Fruit fly (Drosophila melanogaster) whole organism, embryonic: ENCODE results near the gene CG12012.

Experiments
- Abd-B ChIP-seq: fragments of 200-800 bp; sonication (Bioruptor generic); optimal IDR thresholded peaks from 2 replicates; lab custom pipeline; 2018; ENCODE audit warnings: missing biosample characterization, mild to moderate bottlenecking, missing genetic modification characterization, moderate library complexity
- Adf1 ChIP-seq: fragments of 200-800 bp; sonication (Bioruptor generic); IDR thresholded peaks from 2 replicates; pipeline ENCODE4 v1.3.6; 2022; ENCODE audit warnings: missing biosample characterization, missing genetic modification characterization
- Atf-2 ChIP-seq: fragments of 200-800 bp; sonication (Bioruptor generic); optimal IDR thresholded peaks from 2 replicates; lab custom pipeline; 2016; ENCODE audit warnings: missing biosample characterization, missing genetic modification characterization
- CG10209 ChIP-seq: fragments of 200-800 bp; sonication (Bioruptor generic); optimal IDR thresholded peaks from 3 replicates; lab custom pipeline; 2017; ENCODE audit warnings: missing biosample characterization, mild to moderate bottlenecking, missing genetic modification characterization, missing genetic modification reagents
- CG10274 ChIP-seq: fragments of 200-800 bp; sonication (Bioruptor generic); optimal IDR thresholded peaks from 3 replicates; lab custom pipeline; 2017; ENCODE audit warnings: missing biosample characterization, mild to moderate bottlenecking, missing genetic modification characterization
- CG12219 ChIP-seq: fragments of 200-800 bp; sonication (Bioruptor generic); optimal IDR thresholded peaks from 3 replicates; lab custom pipeline; 2018; ENCODE audit warnings: missing biosample characterization, mild to moderate bottlenecking, missing genetic modification characterization
- CG12236 ChIP-seq: fragments of 200-800 bp; sonication (Bioruptor generic); optimal IDR thresholded peaks from 2 replicates; lab custom pipeline; 2016; ENCODE audit warnings: missing biosample characterization, missing genetic modification characterization
- CG13624 ChIP-seq: fragments of 200-800 bp; sonication (Bioruptor generic); optimal IDR thresholded peaks from 2 replicates; lab custom pipeline; 2016; ENCODE audit warnings: missing biosample characterization, missing genetic modification characterization
- CG14050 ChIP-seq: fragments of 200-800 bp; sonication (Bioruptor generic); IDR thresholded peaks from 3 replicates; pipeline ENCODE4 v1.3.6; 2022; ENCODE audit warnings: missing biosample characterization, missing genetic modification characterization
- CG1832 ChIP-seq: fragments of 200-800 bp; sonication (Bioruptor generic); optimal IDR thresholded peaks from 2 replicates; lab custom pipeline; 2017; ENCODE audit warnings: missing biosample characterization, mild to moderate bottlenecking, missing genetic modification characterization, inconsistent platforms
- CG2129 ChIP-seq: fragments of 200-800 bp; sonication (Bioruptor generic); IDR thresholded peaks from 2 replicates; pipeline ENCODE4 v1.3.6; 2022; ENCODE audit warnings: missing biosample characterization, missing genetic modification characterization; ENCODE audit not compliant: partially characterized antibody
- CG2712 ChIP-seq: fragments of 200-800 bp; optimal IDR thresholded peaks from 3 replicates; lab custom pipeline; 2019; ENCODE audit warnings: missing biosample characterization, mild to moderate bottlenecking, missing genetic modification characterization, moderate library complexity
- CG3281 ChIP-seq: fragments of 200-800 bp; sonication (Bioruptor generic); optimal IDR thresholded peaks from 3 replicates; lab custom pipeline; 2017; ENCODE audit warnings: missing biosample characterization, mild to moderate bottlenecking, missing genetic modification characterization
- CG33213 ChIP-seq: fragments of 200-800 bp; sonication (Bioruptor generic); optimal IDR thresholded peaks from 3 replicates; lab custom pipeline; 2016; ENCODE audit warnings: missing biosample characterization, missing genetic modification characterization
- CG42726 ChIP-seq: fragments of 200-800 bp; sonication (Bioruptor generic); IDR thresholded peaks from 2 replicates; pipeline ENCODE4 v1.3.6; 2022; ENCODE audit warnings: missing biosample characterization, missing genetic modification characterization; ENCODE audit not compliant: partially characterized antibody
- CG4360 ChIP-seq: fragments of 200-800 bp; sonication (Bioruptor generic); IDR thresholded peaks from 2 replicates; pipeline ENCODE4 v1.3.6; 2022; ENCODE audit warnings: missing biosample characterization, missing genetic modification characterization
- CG4820 ChIP-seq: fragments of 200-800 bp; sonication (Bioruptor generic); optimal IDR thresholded peaks from 3 replicates; lab custom pipeline; 2016; ENCODE audit warnings: missing biosample characterization, missing genetic modification characterization
- CG6683 ChIP-seq: fragments of 200-800 bp; sonication (Bioruptor generic); optimal IDR thresholded peaks from 2 replicates; lab custom pipeline; 2017; ENCODE audit warnings: missing biosample characterization, mild to moderate bottlenecking, missing genetic modification characterization, missing genetic modification reagents
- CG6813 ChIP-seq: fragments of 200-800 bp; sonication (Bioruptor generic); optimal IDR thresholded peaks from 2 replicates; lab custom pipeline; 2017; ENCODE audit warnings: missing biosample characterization, missing genetic modification characterization, mild to moderate bottlenecking, moderate library complexity, missing genetic modification reagents
- CG7786 ChIP-seq: fragments of 200-800 bp; sonication (Bioruptor generic); optimal IDR thresholded peaks from 2 replicates; lab custom pipeline; 2016; ENCODE audit warnings: missing biosample characterization, missing genetic modification characterization
- CG7839 ChIP-seq: fragments of 200-800 bp; sonication (Bioruptor generic); optimal IDR thresholded peaks from 3 replicates; lab custom pipeline; 2018; ENCODE audit warnings: missing biosample characterization, mild to moderate bottlenecking, missing genetic modification characterization, moderate library complexity
- CG9437 ChIP-seq: fragments of 200-800 bp; sonication (Bioruptor generic); optimal IDR thresholded peaks from 2 replicates; lab custom pipeline; 2018; ENCODE audit warnings: missing biosample characterization, mild to moderate bottlenecking, missing genetic modification characterization
- CG9797 ChIP-seq: fragments of 200-800 bp; sonication (Bioruptor generic); optimal IDR thresholded peaks from 3 replicates; lab custom pipeline; 2018; ENCODE audit warnings: missing biosample characterization, mild to moderate bottlenecking, missing genetic modification characterization
- CG9932 ChIP-seq: fragments of 200-800 bp; sonication (Bioruptor generic); IDR thresholded peaks from 2 replicates; pipeline ENCODE4 v1.3.6; 2022; ENCODE audit warnings: missing biosample characterization, missing genetic modification characterization
- D19A ChIP-seq: fragments of 200-800 bp; optimal IDR thresholded peaks from 3 replicates; lab custom pipeline; 2019; ENCODE audit warnings: missing biosample characterization, mild to moderate bottlenecking, missing genetic modification characterization, moderate library complexity
- Deaf1 ChIP-seq: fragments of 200-800 bp; optimal IDR thresholded peaks from 3 replicates; lab custom pipeline; 2019; ENCODE audit warnings: missing biosample characterization, mild to moderate bottlenecking, missing genetic modification characterization, moderate library complexity
- Drgx ChIP-seq: fragments of 200-800 bp; sonication (Bioruptor generic); IDR thresholded peaks from 2 replicates; pipeline ENCODE4 v1.3.6; 2022; ENCODE audit warnings: missing biosample characterization, missing genetic modification characterization
- Gug ChIP-seq: fragments of 200-800 bp; sonication (Bioruptor generic); IDR thresholded peaks from 4 replicates; pipeline ENCODE4 v1.3.6; 2022; ENCODE audit warnings: missing biosample characterization, missing genetic modification characterization
- Hr3 ChIP-seq: fragments of 200-800 bp; sonication (Bioruptor generic); optimal IDR thresholded peaks from 3 replicates; lab custom pipeline; 2016; ENCODE audit warnings: missing biosample characterization, missing genetic modification characterization
- Lhr ChIP-seq: fragments of 200-800 bp; sonication (Bioruptor generic); optimal IDR thresholded peaks from 3 replicates; lab custom pipeline; 2017; ENCODE audit warnings: mild to moderate bottlenecking, missing biosample characterization, missing genetic modification reagents, missing genetic modification characterization
- MESR4 ChIP-seq: fragments of 200-800 bp; sonication (Bioruptor generic); optimal IDR thresholded peaks from 2 replicates; lab custom pipeline; 2018; ENCODE audit warnings: missing biosample characterization, mild to moderate bottlenecking, missing genetic modification characterization, moderate library complexity
- Mes4 ChIP-seq: fragments of 200-800 bp; sonication (Bioruptor generic); optimal IDR thresholded peaks from 2 replicates; lab custom pipeline; 2016; ENCODE audit warnings: missing biosample characterization, missing genetic modification characterization
- Scr ChIP-seq: fragments of 200-800 bp; sonication (Bioruptor generic); IDR thresholded peaks from 2 replicates; pipeline ENCODE4 v1.3.6; 2022; ENCODE audit warnings: missing biosample characterization, missing genetic modification characterization; ENCODE audit not compliant: partially characterized antibody
- Vsx1 ChIP-seq: fragments of 200-800 bp; sonication (Bioruptor generic); optimal IDR thresholded peaks from 2 replicates; lab custom pipeline; 2017; ENCODE audit warnings: missing biosample characterization, mild to moderate bottlenecking, missing genetic modification characterization, missing genetic modification reagents
- Xrp1 ChIP-seq: fragments of 200-800 bp; sonication (Bioruptor generic); IDR thresholded peaks from 2 replicates; pipeline ENCODE4 v1.3.6; 2022; ENCODE audit warnings: missing biosample characterization, missing genetic modification characterization
- amos ChIP-seq: fragments of 200-800 bp; sonication (Bioruptor generic); IDR thresholded peaks from 2 replicates; pipeline ENCODE4 v1.3.6; 2022; ENCODE audit warnings: missing biosample characterization, missing genetic modification characterization; ENCODE audit not compliant: partially characterized antibody
- bab2 ChIP-seq: fragments of 200-800 bp; sonication (Bioruptor generic); optimal IDR thresholded peaks from 2 replicates; lab custom pipeline; 2016; ENCODE audit warnings: missing biosample characterization, missing genetic modification characterization
- dysf ChIP-seq: fragments of 200-800 bp; sonication (Bioruptor generic); IDR thresholded peaks from 3 replicates; pipeline ENCODE4 v1.3.6; 2022; ENCODE audit warnings: missing biosample characterization, missing genetic modification characterization
- eve ChIP-seq, 2 experiments: fragments of >200 bp; optimal IDR thresholded peaks; 2 replicates each; lab custom pipeline; 2017; ENCODE audit warnings: missing biosample characterization in 2 of 2, missing genetic modification characterization in 2 of 2
- gcm2 ChIP-seq: fragments of 200-800 bp; sonication (Bioruptor generic); optimal IDR thresholded peaks from 2 replicates; lab custom pipeline; 2016; ENCODE audit warnings: missing biosample characterization, missing genetic modification characterization
- gsb-n ChIP-seq: fragments of 200-800 bp; sonication (Bioruptor generic); optimal IDR thresholded peaks from 3 replicates; lab custom pipeline; 2018; ENCODE audit warnings: missing biosample characterization, mild to moderate bottlenecking, missing genetic modification characterization
- h ChIP-seq: fragments of >200 bp; optimal IDR thresholded peaks from 2 replicates; lab custom pipeline; 2017
- ind ChIP-seq: fragments of 200-800 bp; sonication (Bioruptor generic); optimal IDR thresholded peaks from 3 replicates; lab custom pipeline; 2016; ENCODE audit warnings: missing biosample characterization, missing genetic modification characterization
- jumu ChIP-seq: fragments of 200-800 bp; sonication (Bioruptor generic); optimal IDR thresholded peaks from 3 replicates; lab custom pipeline; 2016; ENCODE audit warnings: missing biosample characterization, missing genetic modification characterization
- lbe ChIP-seq: fragments of 200-800 bp; sonication (Bioruptor generic); optimal IDR thresholded peaks from 2 replicates; lab custom pipeline; 2016; ENCODE audit warnings: missing biosample characterization, mild to moderate bottlenecking, missing genetic modification characterization
- lmd ChIP-seq: fragments of 200-800 bp; sonication (Bioruptor generic); IDR thresholded peaks from 2 replicates; pipeline ENCODE4 v1.3.6; 2022; ENCODE audit warnings: missing biosample characterization, missing genetic modification characterization
- oc ChIP-seq: fragments of 200-800 bp; sonication (Bioruptor generic); optimal IDR thresholded peaks from 2 replicates; lab custom pipeline; 2018; ENCODE audit warnings: missing biosample characterization, mild to moderate bottlenecking, missing genetic modification characterization, moderate library complexity
- prd ChIP-seq, 3 experiments: fragments of >200 bp in 2 of 3; fragments of 200-800 bp in 1 of 3; sonication (Bioruptor generic) in 1 of 3; optimal IDR thresholded peaks in 2 of 3; IDR thresholded peaks in 1 of 3; 2 replicates in 2 of 3; 3 replicates in 1 of 3; pipeline versions ENCODE4 v1.3.6 to Lab custom; 2017 to 2022; ENCODE audit warnings: missing biosample characterization in 1 of 3, missing genetic modification characterization in 1 of 3
- sima ChIP-seq: fragments of 200-800 bp; sonication (Bioruptor generic); optimal IDR thresholded peaks from 2 replicates; lab custom pipeline; 2016; ENCODE audit warnings: missing biosample characterization, missing genetic modification characterization
- wor ChIP-seq: fragments of 200-800 bp; sonication (Bioruptor generic); IDR thresholded peaks from 2 replicates; pipeline ENCODE4 v1.3.6; 2022; ENCODE audit warnings: missing biosample characterization, missing genetic modification characterization
- zfh1 ChIP-seq: fragments of 200-800 bp; sonication (Bioruptor generic); IDR thresholded peaks from 3 replicates; pipeline ENCODE4 v1.3.6; 2022; ENCODE audit warnings: missing biosample characterization, missing genetic modification characterization

CG12012 gene

dm6 chr3L:3389666-3390059 is 13.1 kb downstream of the CG12012 start (continued):
- TF ChIP-seq Gug (no peak; the same call in 3 of the 4 replicates), h (no peak), CG9932 (GFP tag; lab: Robert Waterston, UW) (no peak), dysf (GFP tag; lab: Robert Waterston, UW) (peak; percentile 66; the same call in 2 of the 3 replicates), CG12236 (GFP tag; lab: Kevin White, UChicago) (no peak), prd (optimal IDR thresholded peaks at IDR 0.05; lab: Kevin White, UChicago) (no peak), prd (GFP tag; IDR thresholded peaks at IDR 0.05; lab: Robert Waterston, UW) (no peak; the same call in 1 of the 3 replicates), Scr (GFP tag; lab: Robert Waterston, UW) (no peak), Lhr (GFP tag; lab: Kevin White, UChicago) (no peak), Adf1 (GFP tag; lab: Robert Waterston, UW) (no peak), CG12219 (no peak), CG4360 (no peak; the same call in 1 of the 2 replicates), oc (tag; lab: Kevin White, UChicago) (no peak), Deaf1 (tag; lab: Kevin White, UChicago) (peak; percentile 12), amos (GFP tag; lab: Robert Waterston, UW) (no peak), CG13624 (GFP tag; lab: Kevin White, UChicago) (no peak), eve (GFP tag; optimal IDR thresholded peaks at IDR 0.05; lab: Kevin White, UChicago) (peak in 1 of 2 experiments; percentile 73), D19A (tag; lab: Kevin White, UChicago) (peak; percentile 99), Abd-B (GFP tag; lab: Kevin White, UChicago) (no peak), Atf-2 (GFP tag; lab: Kevin White, UChicago) (no peak), CG7839 (tag; lab: Kevin White, UChicago) (peak; percentile 74), Xrp1 (GFP tag; lab: Robert Waterston, UW) (peak; percentile 23; the same call in 1 of the 2 replicates), bab2 (GFP tag; lab: Kevin White, UChicago) (peak; percentile 49), CG1832 (GFP tag; lab: Kevin White, UChicago) (no peak), Hr3 (GFP tag; lab: Kevin White, UChicago) (peak; percentile 33), CG10274 (GFP tag; lab: Kevin White, UChicago) (peak; percentile 24), gcm2 (GFP tag; lab: Kevin White, UChicago) (no peak), CG33213 (GFP tag; lab: Kevin White, UChicago) (peak; percentile 47), CG9437 (GFP tag; lab: Kevin White, UChicago) (peak; percentile 27), Drgx (GFP tag; lab: Robert Waterston, UW) (peak; percentile 21), CG4820 (GFP tag; lab: Kevin White, UChicago) (peak; percentile 45), MESR4 (GFP tag; lab: Kevin White, UChicago) (no peak), CG6683 (GFP tag; lab: Kevin White, UChicago) (no peak), CG3281 (GFP tag; lab: Kevin White, UChicago) (no peak), CG14050 (GFP tag; lab: Robert Waterston, UW) (no peak), CG7786 (no peak), gsb-n (tag; lab: Kevin White, UChicago) (peak; percentile 36), lbe (GFP tag; lab: Kevin White, UChicago) (peak; percentile 50), Mes4 (no peak), lmd (GFP tag; lab: Robert Waterston, UW) (peak; percentile 31; the same call in 1 of the 2 replicates), sima (no peak), CG9797 (no peak), CG10209 (peak; percentile 28), ind (GFP tag; lab: Kevin White, UChicago) (peak; percentile 54), jumu (GFP tag; lab: Kevin White, UChicago) (peak; percentile 45), Vsx1 (GFP tag; lab: Kevin White, UChicago) (peak; percentile 10), wor (GFP tag; lab: Robert Waterston, UW) (peak; percentile 37; the same call in 1 of the 2 replicates), zfh1 (GFP tag; lab: Robert Waterston, UW) (peak; percentile 47; the same call in 2 of the 3 replicates), CG2712 (tag; lab: Kevin White, UChicago) (peak; percentile 76), CG42726 (no peak), CG2129 (no peak), CG6813 (GFP tag; lab: Kevin White, UChicago) (peak; percentile 24)
